Worm (Caenorhabditis elegans) whole organism, early embryonic: ENCODE data around the gene C16A3.5.

Source experiments
- ceh-13 ChIP-seq: fragments of 200-800 bp; sonication (Bioruptor generic); optimal IDR thresholded peaks from 2 replicates; lab custom pipeline; 2018; ENCODE audit warnings: mild to moderate bottlenecking, missing genetic modification characterization, missing compliant biosample characterization
- hmbx-1 ChIP-seq: sonication (generic microtip); optimal IDR thresholded peaks from 2 replicates; lab custom pipeline; 2016; ENCODE audit warnings: mild to moderate bottlenecking, missing genetic modification characterization, missing compliant biosample characterization
- tbx-11 ChIP-seq: fragments of 200-800 bp; sonication (Bioruptor generic); IDR thresholded peaks from 2 replicates; pipeline ENCODE4 v1.3.6; 2022; ENCODE audit warnings: missing genetic modification characterization, missing compliant biosample characterization
- tbx-37 ChIP-seq: fragments of 200-800 bp; sonication (Bioruptor generic); conservative IDR thresholded peaks from 2 replicates; pipeline ENCODE4 v1.3.6; 2022; ENCODE audit warnings: missing genetic modification reagents, missing genetic modification characterization, missing compliant biosample characterization
- tra-4 ChIP-seq: sonication (generic microtip); optimal IDR thresholded peaks from 2 replicates; lab custom pipeline; 2017; ENCODE audit warnings: missing genetic modification characterization, missing compliant biosample characterization

DNA sequence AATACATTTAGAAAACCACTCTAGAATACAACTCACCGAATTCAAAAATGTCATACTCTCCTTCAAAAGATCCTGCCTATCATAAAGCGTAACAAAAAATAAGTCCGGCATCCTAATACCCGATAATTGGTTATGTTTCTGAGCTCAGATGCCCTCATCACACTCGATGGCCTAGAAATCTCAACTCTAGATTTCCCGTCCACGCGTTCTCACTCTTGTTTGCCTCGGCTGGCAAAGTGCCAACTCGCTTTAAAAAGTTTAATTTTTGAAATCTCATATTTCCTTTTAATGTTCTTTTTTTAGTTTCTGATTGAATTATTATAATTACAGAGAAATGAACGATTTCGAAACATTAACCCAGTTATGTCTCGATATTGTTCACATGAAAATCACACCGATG is 12.9 kb upstream of the C16A3.5 start, which contains the start of the genes C56G2.15 and thoc-2:
- no peak for TF ChIP-seq hmbx-1 (tag; lab: Kevin White, UChicago)
- no peak for TF ChIP-seq tra-4 (tag; lab: Kevin White, UChicago)
- no peak for TF ChIP-seq tbx-11 (GFP tag; lab: Robert Waterston, UW)
- TF ChIP-seq ceh-13: no peak
- no peak for TF ChIP-seq tbx-37 (GFP tag; lab: Robert Waterston, UW)
